Fruit fly (Drosophila melanogaster) whole organism, embryonic: Measurements from ENCODE around the gene CG13407.

Source experiments
- Abd-B ChIP-seq: fragments of 200-800 bp; sonication (Bioruptor generic); optimal IDR thresholded peaks from 2 replicates; lab custom pipeline; 2018; ENCODE audit warnings: missing biosample characterization, mild to moderate bottlenecking, missing genetic modification characterization, moderate library complexity
- Atf6 ChIP-seq: fragments of 200-800 bp; sonication (Bioruptor generic); IDR thresholded peaks from 2 replicates; pipeline ENCODE4 v1.3.6; 2022; ENCODE audit warnings: missing biosample characterization, missing genetic modification characterization
- Bgb ChIP-seq: fragments of 200-800 bp; sonication (Bioruptor generic); IDR thresholded peaks from 2 replicates; pipeline ENCODE4 v1.3.6; 2022; ENCODE audit warnings: missing biosample characterization, missing genetic modification characterization; ENCODE audit not compliant: partially characterized antibody
- CG10431 ChIP-seq: fragments of 200-800 bp; sonication (Bioruptor generic); optimal IDR thresholded peaks from 3 replicates; lab custom pipeline; 2018; ENCODE audit warnings: missing biosample characterization, mild to moderate bottlenecking, missing genetic modification characterization
- CG11696 ChIP-seq: fragments of 200-800 bp; sonication (Bioruptor generic); IDR thresholded peaks from 2 replicates; pipeline ENCODE4 v1.3.6; 2022; ENCODE audit warnings: missing biosample characterization, missing genetic modification characterization
- CG12104 ChIP-seq: fragments of 200-800 bp; sonication (Bioruptor generic); optimal IDR thresholded peaks from 3 replicates; lab custom pipeline; 2016; ENCODE audit warnings: missing biosample characterization, missing genetic modification characterization
- CG13123 ChIP-seq: fragments of 200-800 bp; sonication (Bioruptor generic); optimal IDR thresholded peaks from 2 replicates; lab custom pipeline; 2016; ENCODE audit warnings: missing biosample characterization, missing genetic modification characterization
- CG13287 ChIP-seq: fragments of 200-800 bp; sonication (Bioruptor generic); IDR thresholded peaks from 2 replicates; pipeline ENCODE4 v1.3.6; 2022; ENCODE audit warnings: missing biosample characterization, missing genetic modification characterization; ENCODE audit not compliant: partially characterized antibody
- CG14667 ChIP-seq: fragments of 200-800 bp; sonication (Bioruptor generic); IDR thresholded peaks from 2 replicates; pipeline ENCODE4 v1.3.6; 2022; ENCODE audit warnings: missing biosample characterization, missing genetic modification characterization
- CG1529 ChIP-seq: fragments of 200-800 bp; sonication (Bioruptor generic); optimal IDR thresholded peaks from 3 replicates; lab custom pipeline; 2018; ENCODE audit warnings: missing biosample characterization, missing genetic modification characterization
- CG1647 ChIP-seq: fragments of 200-800 bp; sonication (Bioruptor generic); optimal IDR thresholded peaks from 3 replicates; lab custom pipeline; 2016; ENCODE audit warnings: missing biosample characterization, missing genetic modification characterization
- CG18011 ChIP-seq: fragments of 200-800 bp; sonication (Bioruptor generic); optimal IDR thresholded peaks from 2 replicates; lab custom pipeline; 2017; ENCODE audit warnings: missing biosample characterization, missing genetic modification characterization, mild to moderate bottlenecking, moderate library complexity, missing genotype
- CG32532 ChIP-seq: fragments of 200-800 bp; sonication (Bioruptor generic); IDR thresholded peaks from 2 replicates; pipeline ENCODE4 v1.3.6; 2022; ENCODE audit warnings: missing biosample characterization, missing genetic modification characterization
- CG3847 ChIP-seq: fragments of 200-800 bp; sonication (Bioruptor generic); IDR thresholded peaks from 2 replicates; pipeline ENCODE4 v1.3.6; 2022; ENCODE audit warnings: missing biosample characterization, missing genetic modification characterization
- CG5953 ChIP-seq: fragments of 200-800 bp; sonication (Bioruptor generic); IDR thresholded peaks from 2 replicates; pipeline ENCODE4 v1.3.6; 2022; ENCODE audit warnings: missing biosample characterization, missing genetic modification characterization
- CG6765 ChIP-seq: fragments of 200-800 bp; sonication (Bioruptor generic); optimal IDR thresholded peaks from 3 replicates; lab custom pipeline; 2017; ENCODE audit warnings: missing biosample characterization, mild to moderate bottlenecking, missing genetic modification characterization
- CG7786 ChIP-seq: fragments of 200-800 bp; sonication (Bioruptor generic); optimal IDR thresholded peaks from 2 replicates; lab custom pipeline; 2016; ENCODE audit warnings: missing biosample characterization, missing genetic modification characterization
- Camta ChIP-seq: fragments of 200-800 bp; sonication (Bioruptor generic); optimal IDR thresholded peaks from 2 replicates; lab custom pipeline; 2016; ENCODE audit warnings: missing biosample characterization, missing genetic modification characterization
- Dp ChIP-seq: fragments of 200-800 bp; sonication (Bioruptor generic); optimal IDR thresholded peaks from 2 replicates; lab custom pipeline; 2018; ENCODE audit warnings: missing biosample characterization, mild to moderate bottlenecking, missing genetic modification characterization, moderate library complexity
- E2f2 ChIP-seq: fragments of 200-800 bp; sonication (Bioruptor generic); IDR thresholded peaks from 2 replicates; pipeline ENCODE4 v1.3.6; 2022; ENCODE audit warnings: missing biosample characterization, missing genetic modification characterization
- Eip74EF ChIP-seq, 2 experiments: fragments of 200-800 bp in 1 of 2; fragments of >200 bp in 1 of 2; sonication (Bioruptor generic) in 1 of 2; optimal IDR thresholded peaks; 2 replicates each; lab custom pipeline; 2017 to 2019; ENCODE audit warnings: missing biosample characterization in 2 of 2, missing genetic modification characterization in 2 of 2, mild to moderate bottlenecking in 1 of 2, moderate library complexity in 1 of 2
- Ets65A ChIP-seq: fragments of 200-800 bp; sonication (Bioruptor generic); peaks from one replicate; lab custom pipeline; 2016; ENCODE audit warnings: missing biosample characterization, missing genetic modification characterization
- Ets97D ChIP-seq: fragments of 200-800 bp; sonication (Bioruptor generic); optimal IDR thresholded peaks from 3 replicates; lab custom pipeline; 2016; ENCODE audit warnings: missing biosample characterization, missing genetic modification characterization
- Hand ChIP-seq: fragments of 200-800 bp; sonication (Bioruptor generic); optimal IDR thresholded peaks from 2 replicates; lab custom pipeline; 2017; ENCODE audit warnings: mild to moderate bottlenecking, missing biosample characterization, missing genetic modification reagents, missing genetic modification characterization
- Lim3 ChIP-seq: fragments of 200-800 bp; sonication (Bioruptor generic); IDR thresholded peaks from 2 replicates; pipeline ENCODE4 v1.3.6; 2022; ENCODE audit warnings: missing biosample characterization, missing genetic modification characterization
- MBD-R2 ChIP-seq: fragments of 200-800 bp; sonication (Bioruptor generic); IDR thresholded peaks from 2 replicates; pipeline ENCODE4 v1.3.6; 2022; ENCODE audit warnings: missing biosample characterization, missing genetic modification characterization
- Max ChIP-seq: fragments of 200-800 bp; sonication (Bioruptor generic); optimal IDR thresholded peaks from 2 replicates; lab custom pipeline; 2016; ENCODE audit warnings: missing biosample characterization, mild to moderate bottlenecking, missing genetic modification characterization
- Ptx1 ChIP-seq: fragments of 200-800 bp; sonication (Bioruptor generic); IDR thresholded peaks from 2 replicates; pipeline ENCODE4 v1.3.6; 2022; ENCODE audit warnings: missing biosample characterization, missing genetic modification characterization
- Xrp1 ChIP-seq: fragments of 200-800 bp; sonication (Bioruptor generic); IDR thresholded peaks from 2 replicates; pipeline ENCODE4 v1.3.6; 2022; ENCODE audit warnings: missing biosample characterization, missing genetic modification characterization
- al ChIP-seq: fragments of 200-800 bp; sonication (Bioruptor generic); IDR thresholded peaks from 2 replicates; pipeline ENCODE4 v1.3.6; 2022; ENCODE audit warnings: missing biosample characterization, missing genetic modification characterization
- caup ChIP-seq: fragments of 200-800 bp; sonication (Bioruptor generic); optimal IDR thresholded peaks from 3 replicates; lab custom pipeline; 2017; ENCODE audit warnings: missing biosample characterization, mild to moderate bottlenecking, missing genetic modification characterization, moderate library complexity; ENCODE audit not compliant: severe bottlenecking
- dmrt11E ChIP-seq: fragments of 200-800 bp; sonication (Bioruptor generic); optimal IDR thresholded peaks from 3 replicates; lab custom pipeline; 2018; ENCODE audit warnings: missing biosample characterization, mild to moderate bottlenecking, missing genetic modification characterization, moderate library complexity
- dmrt99B ChIP-seq: fragments of 200-800 bp; sonication (Bioruptor generic); optimal IDR thresholded peaks from 2 replicates; lab custom pipeline; 2018; ENCODE audit warnings: missing biosample characterization, mild to moderate bottlenecking, missing genetic modification characterization, moderate library complexity
- esg ChIP-seq: fragments of 200-800 bp; sonication (Bioruptor generic); conservative IDR thresholded peaks from 2 replicates; pipeline ENCODE4 v1.3.6; 2022; ENCODE audit warnings: missing biosample characterization, missing genetic modification characterization
- gcm2 ChIP-seq: fragments of 200-800 bp; sonication (Bioruptor generic); optimal IDR thresholded peaks from 2 replicates; lab custom pipeline; 2016; ENCODE audit warnings: missing biosample characterization, missing genetic modification characterization
- gro ChIP-seq: fragments of 200-800 bp; sonication (Bioruptor generic); optimal IDR thresholded peaks from 2 replicates; lab custom pipeline; 2016; ENCODE audit warnings: missing biosample characterization, missing genetic modification characterization
- ham ChIP-seq: fragments of 200-800 bp; sonication (Bioruptor generic); IDR thresholded peaks from 2 replicates; pipeline ENCODE4 v1.3.6; 2022; ENCODE audit warnings: missing biosample characterization, missing genetic modification characterization
- pnt ChIP-seq: fragments of 200-800 bp; sonication (Bioruptor generic); optimal IDR thresholded peaks from 3 replicates; lab custom pipeline; 2016; ENCODE audit warnings: missing biosample characterization, missing genetic modification characterization
- psq ChIP-seq: fragments of 200-800 bp; sonication (Bioruptor generic); optimal IDR thresholded peaks from 2 replicates; lab custom pipeline; 2017; ENCODE audit warnings: missing biosample characterization, missing genetic modification characterization
- pzg ChIP-seq: fragments of 200-800 bp; sonication (Bioruptor generic); optimal IDR thresholded peaks from 3 replicates; lab custom pipeline; 2018; ENCODE audit warnings: missing biosample characterization, mild to moderate bottlenecking, missing genetic modification characterization, moderate library complexity
- run ChIP-seq: fragments of 200-800 bp; sonication (Bioruptor generic); optimal IDR thresholded peaks from 3 replicates; lab custom pipeline; 2018; ENCODE audit warnings: missing biosample characterization, mild to moderate bottlenecking, missing genetic modification characterization
- shn ChIP-seq: fragments of 200-800 bp; sonication (Bioruptor generic); optimal IDR thresholded peaks from 3 replicates; lab custom pipeline; 2016; ENCODE audit warnings: missing biosample characterization, missing genetic modification characterization
- slbo ChIP-seq: fragments of 200-800 bp; sonication (Bioruptor generic); IDR thresholded peaks from 2 replicates; pipeline ENCODE4 v1.3.6; 2022; ENCODE audit warnings: missing biosample characterization, missing genetic modification characterization
- so ChIP-seq: fragments of 200-800 bp; sonication (Bioruptor generic); IDR thresholded peaks from 3 replicates; pipeline ENCODE4 v1.3.6; 2022; ENCODE audit warnings: missing biosample characterization, missing genetic modification characterization
- stwl ChIP-seq: fragments of 200-800 bp; sonication (Bioruptor generic); optimal IDR thresholded peaks from 3 replicates; lab custom pipeline; 2018; ENCODE audit warnings: missing biosample characterization, mild to moderate bottlenecking, missing genetic modification characterization, moderate library complexity
- tgo ChIP-seq: fragments of 200-800 bp; sonication (Bioruptor generic); IDR thresholded peaks from 3 replicates; pipeline ENCODE4 v1.3.6; 2022; ENCODE audit warnings: missing biosample characterization, missing genetic modification characterization
- trem ChIP-seq: fragments of 200-800 bp; optimal IDR thresholded peaks from 3 replicates; lab custom pipeline; 2019; ENCODE audit warnings: missing biosample characterization, mild to moderate bottlenecking, missing genetic modification characterization, moderate library complexity
- vvl ChIP-seq: fragments of 200-800 bp; sonication (Bioruptor generic); IDR thresholded peaks from 2 replicates; pipeline ENCODE4 v1.3.6; 2022; ENCODE audit warnings: missing biosample characterization, missing genetic modification characterization
- wdn ChIP-seq: fragments of 200-800 bp; sonication (Bioruptor generic); IDR thresholded peaks from 2 replicates; pipeline ENCODE4 v1.3.6; 2022; ENCODE audit warnings: missing biosample characterization, missing genetic modification characterization

CG13407 gene

DNA sequence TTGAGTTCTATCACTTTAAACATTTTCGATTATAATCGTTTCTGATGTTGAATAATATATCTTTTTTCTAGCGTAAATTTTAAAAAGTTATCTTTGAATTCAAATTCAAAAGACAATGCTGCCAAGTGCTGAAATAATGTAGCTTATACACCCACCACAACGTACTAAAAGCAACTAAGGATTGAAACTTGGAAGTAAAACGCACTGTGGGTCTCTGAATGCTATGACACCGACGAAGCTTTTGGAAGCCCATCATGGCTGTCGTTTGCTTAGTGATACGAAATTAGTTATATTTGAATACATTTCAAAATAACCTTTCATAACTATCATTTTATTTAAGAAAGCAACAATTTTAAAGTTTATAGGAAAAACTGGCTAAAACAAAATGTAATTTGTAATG lies 9.3 kb upstream of the CG13407 start (continued):
- TF ChIP-seq stwl (tag; lab: Kevin White, UChicago) (peak; percentile 96), Abd-B (GFP tag; lab: Kevin White, UChicago) (peak; percentile 36), Ptx1 (GFP tag; lab: Robert Waterston, UW) (no peak), vvl (GFP tag; lab: Robert Waterston, UW) (peak; percentile 81; the same call in 1 of the 2 replicates), dmrt99B (tag; lab: Kevin White, UChicago) (no peak), Bgb (GFP tag; lab: Robert Waterston, UW) (peak; percentile 16), Ets97D (GFP tag; lab: Kevin White, UChicago) (peak; percentile 57), Hand (no peak), gro (GFP tag; lab: Kevin White, UChicago) (no peak), pzg (peak; percentile 36), shn (GFP tag; lab: Kevin White, UChicago) (no peak), CG13287 (GFP tag; lab: Robert Waterston, UW) (peak; percentile 43; the same call in 1 of the 2 replicates), CG18011 (GFP tag; lab: Kevin White, UChicago) (peak; percentile 98), CG6765 (GFP tag; lab: Kevin White, UChicago) (no peak)

dm6 chr3R:22096893-22097292 lies 6.3 kb upstream of the CG13407 start:
- no peak for TF ChIP-seq dmrt11E (tag; lab: Kevin White, UChicago)

dm6 chr3R:22108316-22108715 lies 5.1 kb downstream of the CG13407 start:
- TF ChIP-seq trem (tag; lab: Kevin White, UChicago) (no peak), esg (no peak), CG32532 (no peak), CG12104 (GFP tag; lab: Kevin White, UChicago) (no peak), Xrp1 (GFP tag; lab: Robert Waterston, UW) (0 out of 2 replicates have a peak, but pooled peaks have one; percentile 25), run (tag; lab: Kevin White, UChicago) (no peak), slbo (GFP tag; lab: Robert Waterston, UW) (peak; percentile 62), Lim3 (GFP tag; lab: Robert Waterston, UW) (no peak), wdn (GFP tag; lab: Robert Waterston, UW) (no peak), pnt (no peak), E2f2 (GFP tag; lab: Robert Waterston, UW) (no peak), Camta (GFP tag; lab: Kevin White, UChicago) (no peak), Eip74EF (GFP tag; optimal IDR thresholded peaks at IDR 0.05; lab: Kevin White, UChicago) (no peak), CG11696 (GFP tag; lab: Robert Waterston, UW) (no peak), so (GFP tag; lab: Robert Waterston, UW) (no peak), CG1647 (no peak), CG7786 (no peak), CG1529 (GFP tag; lab: Kevin White, UChicago) (no peak), gcm2 (GFP tag; lab: Kevin White, UChicago) (no peak), CG10431 (GFP tag; lab: Kevin White, UChicago) (no peak), CG3847 (GFP tag; lab: Robert Waterston, UW) (0 out of 2 replicates have a peak, but pooled peaks have one; percentile 33), caup (peak; percentile 89), CG5953 (GFP tag; lab: Robert Waterston, UW) (no peak), psq (GFP tag; lab: Kevin White, UChicago) (no peak), Atf6 (no peak), Dp (GFP tag; lab: Kevin White, UChicago) (no peak), CG13123 (GFP tag; lab: Kevin White, UChicago) (no peak), MBD-R2 (GFP tag; lab: Robert Waterston, UW) (no peak), Ets65A (GFP tag; lab: Kevin White, UChicago) (no peak), tgo (GFP tag; lab: Robert Waterston, UW) (no peak; the same call in 2 of the 3 replicates), Bgb (GFP tag; lab: Robert Waterston, UW) (no peak), ham (GFP tag; lab: Robert Waterston, UW) (no peak), al (GFP tag; lab: Robert Waterston, UW) (no peak), CG14667 (GFP tag; lab: Robert Waterston, UW) (peak; percentile 20; the same call in 1 of the 2 replicates), Max (GFP tag; lab: Kevin White, UChicago) (no peak)
